Worm (Caenorhabditis elegans) whole organism, mixed stage, embryonic: ENCODE results near the gene grd-13.
"Not testable (repeated sequence)": the region's sequence is repeated elsewhere in the genome, so short reads cannot be mapped to it uniquely, and the experiment has no call there.

Source experiments
- M03D4.4 ChIP-seq: sonication (generic microtip); optimal IDR thresholded peaks from 2 replicates; lab custom pipeline; 2017; ENCODE audit warnings: mild to moderate bottlenecking, missing genetic modification characterization, missing compliant biosample characterization
- bed-3 ChIP-seq: fragments of 200-800 bp; sonication (Bioruptor generic); optimal IDR thresholded peaks from 3 replicates; lab custom pipeline; 2018; ENCODE audit warnings: mild to moderate bottlenecking, missing genetic modification characterization, moderate library complexity, missing compliant biosample characterization
- blmp-1 ChIP-seq: fragments of 150-350 bp; optimal IDR thresholded peaks from 2 replicates; lab custom pipeline; 2014; ENCODE audit warnings: missing biosample characterization, missing genetic modification characterization
- ceh-39 ChIP-seq: fragments of 150-350 bp; optimal IDR thresholded peaks from 2 replicates; lab custom pipeline; 2014; ENCODE audit warnings: missing biosample characterization, missing genetic modification characterization
- ceh-43 ChIP-seq: fragments of 200-800 bp; sonication (Bioruptor generic); optimal IDR thresholded peaks from 2 replicates; lab custom pipeline; 2018; ENCODE audit warnings: mild to moderate bottlenecking, missing genetic modification characterization, moderate library complexity, missing compliant biosample characterization
- ceh-83 ChIP-seq: fragments of 200-800 bp; sonication (Bioruptor generic); optimal IDR thresholded peaks from 2 replicates; lab custom pipeline; 2018; ENCODE audit warnings: mild to moderate bottlenecking, missing genetic modification characterization, missing compliant biosample characterization
- ces-1 ChIP-seq: fragments of 150-350 bp; optimal IDR thresholded peaks from 2 replicates; lab custom pipeline; 2014; ENCODE audit warnings: missing biosample characterization, missing genetic modification reagents, missing genetic modification characterization
- drap-1 ChIP-seq: fragments of 200-800 bp; sonication (Bioruptor generic); optimal IDR thresholded peaks from 3 replicates; lab custom pipeline; 2018; ENCODE audit warnings: mild to moderate bottlenecking, missing genetic modification characterization, missing compliant biosample characterization
- elt-1 ChIP-seq: sonication (generic microtip); optimal IDR thresholded peaks from 2 replicates; lab custom pipeline; 2017; ENCODE audit warnings: missing genetic modification characterization, mild to moderate bottlenecking, missing compliant biosample characterization, antibody characterized with exemption, moderate library complexity, borderline replicate concordance; ENCODE audit not compliant: insufficient read depth
- elt-3 ChIP-seq: fragments of 150-350 bp; optimal IDR thresholded peaks from 2 replicates; lab custom pipeline; 2014; ENCODE audit warnings: missing biosample characterization, missing genetic modification characterization
- flh-1 ChIP-seq: fragments of 200-800 bp; sonication (Bioruptor generic); optimal IDR thresholded peaks from 2 replicates; lab custom pipeline; 2018; ENCODE audit warnings: mild to moderate bottlenecking, missing genetic modification characterization, moderate library complexity, missing compliant biosample characterization
- ham-2 ChIP-seq: fragments of 200-800 bp; sonication (Bioruptor generic); optimal IDR thresholded peaks from 2 replicates; lab custom pipeline; 2018; ENCODE audit warnings: mild to moderate bottlenecking, missing genetic modification characterization, missing compliant biosample characterization
- hlh-1 ChIP-seq: fragments of 150-350 bp; optimal IDR thresholded peaks from 2 replicates; lab custom pipeline; 2014; ENCODE audit warnings: missing biosample characterization, missing genetic modification reagents, missing genetic modification characterization
- lin-32 ChIP-seq: fragments of 200-800 bp; sonication (Bioruptor generic); optimal IDR thresholded peaks from 2 replicates; lab custom pipeline; 2018; ENCODE audit warnings: mild to moderate bottlenecking, missing genetic modification characterization, missing compliant biosample characterization
- lsy-2 ChIP-seq: fragments of 150-350 bp; optimal IDR thresholded peaks from 2 replicates; lab custom pipeline; 2014; ENCODE audit warnings: missing biosample characterization, missing genetic modification characterization
- mab-5 ChIP-seq: fragments of 150-350 bp; optimal IDR thresholded peaks from 2 replicates; lab custom pipeline; 2014; ENCODE audit warnings: missing biosample characterization, missing genetic modification characterization
- mep-1 ChIP-seq: fragments of 150-350 bp; optimal IDR thresholded peaks from 2 replicates; lab custom pipeline; 2017; ENCODE audit warnings: missing biosample characterization, missing genetic modification reagents, missing genetic modification characterization, inconsistent platforms
- mls-2 ChIP-seq: sonication (generic microtip); optimal IDR thresholded peaks from 2 replicates; lab custom pipeline; 2016; ENCODE audit warnings: mild to moderate bottlenecking, missing genetic modification characterization, moderate library complexity, missing compliant biosample characterization
- nhr-12 ChIP-seq: fragments of 150-350 bp; optimal IDR thresholded peaks from 2 replicates; lab custom pipeline; 2014; ENCODE audit warnings: missing biosample characterization, missing genetic modification characterization
- nhr-2 ChIP-seq: fragments of 150-350 bp; optimal IDR thresholded peaks from 2 replicates; lab custom pipeline; 2014; ENCODE audit warnings: missing biosample characterization, missing genetic modification characterization
- nhr-237 ChIP-seq: fragments of 150-350 bp; optimal IDR thresholded peaks from 2 replicates; lab custom pipeline; 2014; ENCODE audit warnings: missing biosample characterization, missing genetic modification characterization
- nhr-28 ChIP-seq: fragments of 150-350 bp; optimal IDR thresholded peaks from 2 replicates; lab custom pipeline; 2014; ENCODE audit warnings: missing biosample characterization, missing genetic modification characterization
- nhr-76 ChIP-seq: sonication (generic microtip); optimal IDR thresholded peaks from 2 replicates; lab custom pipeline; 2017; ENCODE audit warnings: missing biosample characterization, missing genetic modification characterization
- pha-4 ChIP-seq: fragments of 150-350 bp; optimal IDR thresholded peaks from 2 replicates; lab custom pipeline; 2018; ENCODE audit warnings: missing biosample characterization, missing genetic modification reagents, missing genetic modification characterization
- sem-2 ChIP-seq: fragments of 200-800 bp; sonication (Bioruptor generic); optimal IDR thresholded peaks from 2 replicates; lab custom pipeline; 2018; ENCODE audit warnings: mild to moderate bottlenecking, missing genetic modification characterization, missing compliant biosample characterization
- snpc-4 ChIP-seq: fragments of 150-350 bp; optimal IDR thresholded peaks from 2 replicates; lab custom pipeline; 2014; ENCODE audit warnings: missing biosample characterization, missing genetic modification characterization
- sptf-1 ChIP-seq: sonication (generic microtip); optimal IDR thresholded peaks from 2 replicates; lab custom pipeline; 2017; ENCODE audit warnings: mild to moderate bottlenecking, missing genetic modification characterization, moderate library complexity, missing compliant biosample characterization
- unc-120 ChIP-seq: sonication (generic microtip); optimal IDR thresholded peaks from 2 replicates; lab custom pipeline; 2017; ENCODE audit warnings: missing genetic modification characterization, missing compliant biosample characterization; ENCODE audit not compliant: poor library complexity, severe bottlenecking
- unc-39 ChIP-seq: fragments of 150-350 bp; optimal IDR thresholded peaks from 2 replicates; lab custom pipeline; 2014; ENCODE audit warnings: missing biosample characterization, missing genetic modification characterization
- unc-62 ChIP-seq: fragments of 150-350 bp; optimal IDR thresholded peaks from 2 replicates; lab custom pipeline; 2014; ENCODE audit warnings: missing biosample characterization, missing genetic modification reagents, missing genetic modification characterization

grd-13 gene

ce11 chrIV:3433387-3433786, 4.7 kb upstream of the grd-13 start, which contains the start of gene C04C3.7:
Gene C04C3.7, minus strand, starts transcription at chrIV:3433487.
- TF ChIP-seq sem-2 (GFP tag; lab: Kevin White, UChicago); drap-1 (GFP tag; lab: Kevin White, UChicago); sptf-1 (tag; lab: Kevin White, UChicago): not testable (repeated sequence)

ce11 chrIV:3436021-3436420, 2.1 kb upstream of the grd-13 start, which contains the start of gene srz-32:
Gene srz-32, plus strand, starts transcription at chrIV:3436321.
- TF ChIP-seq sem-2 (GFP tag; lab: Kevin White, UChicago), result no peak

- TF ChIP-seq unc-39 (tag; lab: Kevin White, UChicago) (no peak), unc-120 (tag; lab: Kevin White, UChicago) (no peak), blmp-1 (tag; lab: Kevin White, UChicago) (no peak), lin-32 (no peak), ham-2 (GFP tag; lab: Kevin White, UChicago) (no peak), nhr-12 (no peak), snpc-4 (tag; lab: Kevin White, UChicago) (no peak), lsy-2 (tag; lab: Kevin White, UChicago) (no peak), ceh-43 (GFP tag; lab: Kevin White, UChicago) (no peak), hlh-1 (tag; lab: Kevin White, UChicago) (no peak), nhr-2 (tag; lab: Kevin White, UChicago) (no peak), nhr-76 (tag; lab: Kevin White, UChicago) (no peak), ces-1 (GFP tag; lab: Kevin White, UChicago) (no peak), mls-2 (tag; lab: Kevin White, UChicago) (no peak), sem-2 (GFP tag; lab: Kevin White, UChicago) (no peak), pha-4 (no peak), nhr-237 (tag; lab: Kevin White, UChicago) (no peak), mab-5 (tag; lab: Kevin White, UChicago) (no peak)
Observed at ce11 chrIV:3439354-3439753, 1.2 kb downstream of the grd-13 start, which contains the start of gene grd-3. Gene grd-3, plus strand, starts transcription at chrIV:3439655.

ce11 chrIV:3440848-3441247, 2.7 kb downstream of the grd-13 start, which contains the start of gene grd-10:
Gene grd-10, plus strand, starts transcription at chrIV:3441055.
- no peak for TF ChIP-seq ceh-83 (GFP tag; lab: Kevin White, UChicago)

ce11 chrIV:3442513-3442912, 4.4 kb downstream of the grd-13 start:
- no peak for TF ChIP-seq lsy-2 (tag; lab: Kevin White, UChicago)
- no peak for TF ChIP-seq ces-1 (GFP tag; lab: Kevin White, UChicago)
- TF ChIP-seq ceh-83 (GFP tag; lab: Kevin White, UChicago), result no peak
- TF ChIP-seq mab-5 (tag; lab: Kevin White, UChicago), result no peak
- no peak for TF ChIP-seq pha-4
- TF ChIP-seq drap-1 (GFP tag; lab: Kevin White, UChicago), result no peak
- no peak for TF ChIP-seq M03D4.4 (tag; lab: Kevin White, UChicago)
- no peak for TF ChIP-seq sptf-1 (tag; lab: Kevin White, UChicago)
- no peak for TF ChIP-seq mls-2 (tag; lab: Kevin White, UChicago)

- TF ChIP-seq unc-39 (tag; lab: Kevin White, UChicago) (no peak), hlh-1 (tag; lab: Kevin White, UChicago) (no peak), unc-62 (GFP tag; lab: Kevin White, UChicago) (no peak), nhr-28 (tag; lab: Kevin White, UChicago) (no peak), blmp-1 (tag; lab: Kevin White, UChicago) (no peak), lin-32 (no peak), bed-3 (no peak), nhr-76 (tag; lab: Kevin White, UChicago) (no peak)
Observed at ce11 chrIV:3444101-3444500, 6.0 kb downstream of the grd-13 start, which contains the start of gene F09D12.2. Gene F09D12.2, minus strand, starts transcription at chrIV:3444201.

ce11 chrIV:3444614-3445013, 6.5 kb downstream of the grd-13 start, which contains the start of gene F58E2.5:
Gene F58E2.5, plus strand, starts transcription at chrIV:3444914.
- TF ChIP-seq elt-3 (no peak), ceh-39 (no peak), mab-5 (tag; lab: Kevin White, UChicago) (no peak), hlh-1 (tag; lab: Kevin White, UChicago) (no peak), nhr-237 (tag; lab: Kevin White, UChicago) (no peak), blmp-1 (tag; lab: Kevin White, UChicago) (no peak), lin-32 (no peak), nhr-12 (no peak), pha-4 (no peak), bed-3 (no peak), elt-1 (no peak), ceh-83 (GFP tag; lab: Kevin White, UChicago) (no peak), drap-1 (GFP tag; lab: Kevin White, UChicago) (no peak), snpc-4 (tag; lab: Kevin White, UChicago) (no peak), nhr-28 (tag; lab: Kevin White, UChicago) (no peak), flh-1 (GFP tag; lab: Kevin White, UChicago) (no peak), mep-1 (tag; lab: Kevin White, UChicago) (no peak)
